Fruit fly (Drosophila melanogaster) whole organism, prepupa: ENCODE results near the gene CG5157.

Experiments
- CG9139 ChIP-seq: fragments of 200-800 bp; sonication (Bioruptor generic); optimal IDR thresholded peaks from 3 replicates; lab custom pipeline; 2017; ENCODE audit warnings: missing biosample characterization, mild to moderate bottlenecking, missing genetic modification characterization
- OdsH ChIP-seq: fragments of 200-800 bp; sonication (Bioruptor generic); optimal IDR thresholded peaks from 3 replicates; lab custom pipeline; 2016; ENCODE audit warnings: missing biosample characterization, missing genetic modification characterization
- achi ChIP-seq: fragments of 200-800 bp; sonication (Bioruptor generic); optimal IDR thresholded peaks from 3 replicates; lab custom pipeline; 2016; ENCODE audit warnings: missing biosample characterization, missing genetic modification characterization
- net ChIP-seq: fragments of 200-800 bp; sonication (Bioruptor generic); optimal IDR thresholded peaks from 3 replicates; lab custom pipeline; 2016; ENCODE audit warnings: missing biosample characterization, missing genetic modification characterization
- topi ChIP-seq: fragments of 200-800 bp; sonication (Bioruptor generic); optimal IDR thresholded peaks from 3 replicates; lab custom pipeline; 2016; ENCODE audit warnings: missing biosample characterization, missing genetic modification characterization

dm6 chr3L:16137779-16138178 lies at the start of gene CG5157:
- TF ChIP-seq CG9139 (GFP tag; lab: Kevin White, UChicago) (no peak), topi (GFP tag; lab: Kevin White, UChicago) (no peak), net (GFP tag; lab: Kevin White, UChicago) (no peak), OdsH (GFP tag; lab: Kevin White, UChicago) (no peak), achi (GFP tag; lab: Kevin White, UChicago) (no peak)
